Worm (Caenorhabditis elegans) whole organism, L2 larva: Measurements from ENCODE around the gene srx-104.

ENCODE experiments used
- Y55F3AM.14 ChIP-seq: fragments of 200-800 bp; sonication (Bioruptor generic); optimal IDR thresholded peaks from 2 replicates; lab custom pipeline; 2018; ENCODE audit warnings: mild to moderate bottlenecking, missing genetic modification characterization, missing compliant biosample characterization
- egl-27 ChIP-seq: sonication (generic microtip); optimal IDR thresholded peaks from 3 replicates; lab custom pipeline; 2017; ENCODE audit warnings: missing biosample characterization, missing genetic modification reagents, missing genetic modification characterization
- lsy-2 ChIP-seq, 2 experiments: fragments of 150-350 bp in 1 of 2; sonication (generic microtip) in 1 of 2; optimal IDR thresholded peaks; 2 replicates each; lab custom pipeline; 2014 to 2017; ENCODE audit warnings: missing biosample characterization in 2 of 2, missing genetic modification characterization in 2 of 2
- mab-5 ChIP-seq: fragments of 150-350 bp; optimal IDR thresholded peaks from 2 replicates; lab custom pipeline; 2014; ENCODE audit warnings: missing biosample characterization, missing genetic modification characterization
- nhr-11 ChIP-seq: fragments of 150-350 bp; optimal IDR thresholded peaks from 2 replicates; lab custom pipeline; 2014; ENCODE audit warnings: missing biosample characterization, missing genetic modification characterization
- nhr-237 ChIP-seq: fragments of 150-350 bp; optimal IDR thresholded peaks from 2 replicates; lab custom pipeline; 2014; ENCODE audit warnings: missing biosample characterization, missing genetic modification characterization
- nhr-25 ChIP-seq: fragments of 150-350 bp; sonication (generic microtip); optimal IDR thresholded peaks from 3 replicates; lab custom pipeline; 2014; ENCODE audit warnings: missing biosample characterization, missing genetic modification characterization
- skn-1 ChIP-seq: sonication (generic microtip); optimal IDR thresholded peaks from 2 replicates; lab custom pipeline; 2017; ENCODE audit warnings: missing biosample characterization, missing genetic modification characterization
- sma-3 ChIP-seq: sonication (generic microtip); optimal IDR thresholded peaks from 2 replicates; lab custom pipeline; 2016; ENCODE audit warnings: missing genetic modification reagents, missing genetic modification characterization, missing compliant biosample characterization
- unc-39 ChIP-seq: fragments of 150-350 bp; optimal IDR thresholded peaks from 2 replicates; lab custom pipeline; 2014; ENCODE audit warnings: missing biosample characterization, missing genetic modification characterization
- zag-1 ChIP-seq: fragments of 150-350 bp; optimal IDR thresholded peaks from 2 replicates; lab custom pipeline; 2014; ENCODE audit warnings: missing biosample characterization, missing genetic modification characterization
- ztf-4 ChIP-seq: fragments of 150-350 bp; optimal IDR thresholded peaks from 2 replicates; lab custom pipeline; 2014; ENCODE audit warnings: missing biosample characterization, missing genetic modification characterization

- TF ChIP-seq Y55F3AM.14 (GFP tag; lab: Kevin White, UChicago) (no peak), lsy-2 (tag; optimal IDR thresholded peaks at IDR 0.05; lab: Kevin White, UChicago) (no peak), ztf-4 (tag; lab: Kevin White, UChicago) (no peak), unc-39 (no peak), nhr-237 (tag; lab: Kevin White, UChicago) (no peak), sma-3 (GFP tag; lab: Kevin White, UChicago) (no peak), nhr-25 (no peak), zag-1 (tag; lab: Kevin White, UChicago) (no peak), egl-27 (tag; lab: Kevin White, UChicago) (no peak), mab-5 (tag; lab: Kevin White, UChicago) (no peak), skn-1 (tag; lab: Kevin White, UChicago) (no peak), nhr-11 (tag; lab: Kevin White, UChicago) (no peak)
Measured at ce11 chrII:3741584-3741983, 42.1 kb upstream of the srx-104 start, which contains the start of gene F12E12.1.
